Fruit fly (Drosophila melanogaster) whole organism, embryonic: ENCODE data around the gene CG2124.

Experiments
- Blimp-1 ChIP-seq: fragments of 200-800 bp; sonication (Bioruptor generic); optimal IDR thresholded peaks from 3 replicates; lab custom pipeline; 2018; ENCODE audit warnings: missing biosample characterization, missing genetic modification characterization, mild to moderate bottlenecking, moderate library complexity, missing genetic modification reagents
- CG1024 ChIP-seq: fragments of 200-800 bp; sonication (Bioruptor generic); IDR thresholded peaks from 2 replicates; pipeline ENCODE4 v1.3.6; 2022; ENCODE audit warnings: missing biosample characterization, missing genetic modification characterization
- CG10565 ChIP-seq: fragments of 200-800 bp; sonication (Bioruptor generic); optimal IDR thresholded peaks from 3 replicates; lab custom pipeline; 2016; ENCODE audit warnings: missing biosample characterization, mild to moderate bottlenecking, missing genetic modification characterization
- CG10654 ChIP-seq: fragments of 200-800 bp; sonication (Bioruptor generic); optimal IDR thresholded peaks from 2 replicates; lab custom pipeline; 2016; ENCODE audit warnings: missing biosample characterization, missing genetic modification characterization
- CG12942 ChIP-seq: fragments of 200-800 bp; sonication (Bioruptor generic); optimal IDR thresholded peaks from 3 replicates; lab custom pipeline; 2016; ENCODE audit warnings: missing biosample characterization, missing genetic modification characterization
- CG14965 ChIP-seq: fragments of 200-800 bp; sonication (Bioruptor generic); optimal IDR thresholded peaks from 2 replicates; lab custom pipeline; 2016; ENCODE audit warnings: missing biosample characterization, missing genetic modification characterization, borderline replicate concordance
- CG17186 ChIP-seq: fragments of 200-800 bp; sonication (Bioruptor generic); optimal IDR thresholded peaks from 3 replicates; lab custom pipeline; 2017; ENCODE audit warnings: missing biosample characterization, missing genetic modification reagents, missing genetic modification characterization
- CG18476 ChIP-seq: fragments of 200-800 bp; sonication (Bioruptor generic); optimal IDR thresholded peaks from 2 replicates; lab custom pipeline; 2016; ENCODE audit warnings: missing biosample characterization, mild to moderate bottlenecking, missing genetic modification characterization
- CG2202 ChIP-seq: fragments of 200-800 bp; sonication (Bioruptor generic); optimal IDR thresholded peaks from 2 replicates; lab custom pipeline; 2018; ENCODE audit warnings: missing biosample characterization, mild to moderate bottlenecking, missing genetic modification characterization
- CG31388 ChIP-seq: fragments of 200-800 bp; sonication (Bioruptor generic); optimal IDR thresholded peaks from 2 replicates; lab custom pipeline; 2016; ENCODE audit warnings: missing biosample characterization, missing genetic modification characterization
- CG32772 ChIP-seq: fragments of 200-800 bp; sonication (Bioruptor generic); IDR thresholded peaks from 2 replicates; pipeline ENCODE4 v1.3.6; 2022; ENCODE audit warnings: missing biosample characterization, missing genetic modification characterization
- CG4424 ChIP-seq: fragments of 200-800 bp; sonication (Bioruptor generic); optimal IDR thresholded peaks from 3 replicates; lab custom pipeline; 2016; ENCODE audit warnings: missing biosample characterization, missing genetic modification characterization
- CG4707 ChIP-seq: fragments of 200-800 bp; sonication (Bioruptor generic); optimal IDR thresholded peaks from 2 replicates; lab custom pipeline; 2018; ENCODE audit warnings: missing biosample characterization, mild to moderate bottlenecking, missing genetic modification characterization, moderate library complexity
- CG4730 ChIP-seq: fragments of 200-800 bp; sonication (Bioruptor generic); IDR thresholded peaks from 2 replicates; pipeline ENCODE4 v1.3.6; 2022; ENCODE audit warnings: missing biosample characterization, missing genetic modification characterization
- CG6854 ChIP-seq: fragments of 200-800 bp; sonication (Bioruptor generic); optimal IDR thresholded peaks from 3 replicates; lab custom pipeline; 2017; ENCODE audit warnings: missing biosample characterization, mild to moderate bottlenecking, missing genetic modification characterization
- CG7786 ChIP-seq: fragments of 200-800 bp; sonication (Bioruptor generic); optimal IDR thresholded peaks from 2 replicates; lab custom pipeline; 2016; ENCODE audit warnings: missing biosample characterization, missing genetic modification characterization
- CG7987 ChIP-seq: fragments of 200-800 bp; sonication (Bioruptor generic); optimal IDR thresholded peaks from 2 replicates; lab custom pipeline; 2018; ENCODE audit warnings: missing biosample characterization, mild to moderate bottlenecking, missing genetic modification characterization, moderate library complexity
- CG9215 ChIP-seq: fragments of 200-800 bp; sonication (Bioruptor generic); IDR thresholded peaks from 2 replicates; pipeline ENCODE4 v1.3.6; 2022; ENCODE audit warnings: missing biosample characterization, missing genetic modification characterization
- CG9609 ChIP-seq: fragments of 200-800 bp; sonication (Bioruptor generic); optimal IDR thresholded peaks from 3 replicates; lab custom pipeline; 2016; ENCODE audit warnings: missing biosample characterization, missing genetic modification characterization
- Deaf1 ChIP-seq: fragments of 200-800 bp; optimal IDR thresholded peaks from 3 replicates; lab custom pipeline; 2019; ENCODE audit warnings: missing biosample characterization, mild to moderate bottlenecking, missing genetic modification characterization, moderate library complexity
- Fer1 ChIP-seq: fragments of 200-800 bp; sonication (Bioruptor generic); optimal IDR thresholded peaks from 2 replicates; lab custom pipeline; 2017; ENCODE audit warnings: missing biosample characterization, mild to moderate bottlenecking, missing genetic modification characterization
- HLHmδ ChIP-seq: fragments of 200-800 bp; sonication (Bioruptor generic); optimal IDR thresholded peaks from 2 replicates; lab custom pipeline; 2018; ENCODE audit warnings: missing biosample characterization, mild to moderate bottlenecking, missing genetic modification characterization, moderate library complexity
- HmgZ ChIP-seq: fragments of 200-800 bp; sonication (Bioruptor generic); optimal IDR thresholded peaks from 2 replicates; lab custom pipeline; 2018; ENCODE audit warnings: missing biosample characterization, mild to moderate bottlenecking, missing genetic modification characterization
- Hmx ChIP-seq: fragments of 200-800 bp; sonication (Bioruptor generic); optimal IDR thresholded peaks from 2 replicates; lab custom pipeline; 2016; ENCODE audit warnings: missing biosample characterization, missing genetic modification characterization
- Med ChIP-seq: fragments of 200-800 bp; sonication (Bioruptor generic); peaks from one replicate; lab custom pipeline; 2016; ENCODE audit warnings: missing biosample characterization, missing genetic modification characterization, mild to moderate bottlenecking, inconsistent platforms, moderate library complexity
- Mrtf ChIP-seq: fragments of 200-800 bp; sonication (Bioruptor generic); IDR thresholded peaks from 3 replicates; pipeline ENCODE4 v1.3.6; 2022; ENCODE audit warnings: missing biosample characterization, missing genetic modification characterization
- Side ChIP-seq: fragments of 200-800 bp; sonication (Bioruptor generic); optimal IDR thresholded peaks from 2 replicates; lab custom pipeline; 2016; ENCODE audit warnings: missing biosample characterization, missing genetic modification characterization
- Sox102F ChIP-seq: fragments of 200-800 bp; sonication (Bioruptor generic); optimal IDR thresholded peaks from 2 replicates; lab custom pipeline; 2018; ENCODE audit warnings: missing biosample characterization, mild to moderate bottlenecking, missing genetic modification characterization, moderate library complexity
- ac ChIP-seq: fragments of 200-800 bp; sonication (Bioruptor generic); optimal IDR thresholded peaks from 3 replicates; lab custom pipeline; 2017; ENCODE audit warnings: missing biosample characterization, mild to moderate bottlenecking, missing genetic modification characterization
- al ChIP-seq: fragments of 200-800 bp; sonication (Bioruptor generic); IDR thresholded peaks from 2 replicates; pipeline ENCODE4 v1.3.6; 2022; ENCODE audit warnings: missing biosample characterization, missing genetic modification characterization
- ash1 ChIP-seq: fragments of 200-800 bp; sonication (Bioruptor generic); optimal IDR thresholded peaks from 2 replicates; lab custom pipeline; 2018; ENCODE audit warnings: missing biosample characterization, mild to moderate bottlenecking, missing genetic modification characterization
- bowl ChIP-seq: fragments of 200-800 bp; sonication (Bioruptor generic); IDR thresholded peaks from 2 replicates; pipeline ENCODE4 v1.3.6; 2022; ENCODE audit warnings: missing biosample characterization, missing genetic modification characterization
- chn ChIP-seq: fragments of 200-800 bp; sonication (Bioruptor generic); optimal IDR thresholded peaks from 2 replicates; lab custom pipeline; 2016; ENCODE audit warnings: missing biosample characterization, missing genetic modification characterization
- ci ChIP-seq: fragments of 200-800 bp; sonication (Bioruptor generic); IDR thresholded peaks from 3 replicates; pipeline ENCODE4 v1.3.6; 2022; ENCODE audit warnings: missing biosample characterization, missing genetic modification characterization
- corto ChIP-seq: fragments of 200-800 bp; sonication (Bioruptor generic); optimal IDR thresholded peaks from 2 replicates; lab custom pipeline; 2016; ENCODE audit warnings: missing biosample characterization, mild to moderate bottlenecking, missing genetic modification characterization, moderate library complexity
- da ChIP-seq: fragments of 200-800 bp; sonication (Bioruptor generic); optimal IDR thresholded peaks from 2 replicates; lab custom pipeline; 2016; ENCODE audit warnings: missing biosample characterization, missing genetic modification characterization
- fd3F ChIP-seq: fragments of 200-800 bp; sonication (Bioruptor generic); optimal IDR thresholded peaks from 2 replicates; lab custom pipeline; 2018; ENCODE audit warnings: missing biosample characterization, mild to moderate bottlenecking, missing genetic modification characterization, moderate library complexity
- fd64A ChIP-seq: fragments of 200-800 bp; sonication (Bioruptor generic); optimal IDR thresholded peaks from 3 replicates; lab custom pipeline; 2018; ENCODE audit warnings: missing biosample characterization, mild to moderate bottlenecking, missing genetic modification characterization
- fu2 ChIP-seq: fragments of 200-800 bp; sonication (Bioruptor generic); optimal IDR thresholded peaks from 2 replicates; lab custom pipeline; 2016; ENCODE audit warnings: missing biosample characterization, missing genetic modification characterization
- gcm2 ChIP-seq: fragments of 200-800 bp; sonication (Bioruptor generic); optimal IDR thresholded peaks from 2 replicates; lab custom pipeline; 2016; ENCODE audit warnings: missing biosample characterization, missing genetic modification characterization
- gfzf ChIP-seq: fragments of 200-800 bp; sonication (Bioruptor generic); optimal IDR thresholded peaks from 2 replicates; lab custom pipeline; 2016; ENCODE audit warnings: missing biosample characterization, mild to moderate bottlenecking, missing genetic modification characterization, moderate library complexity
- grau ChIP-seq: fragments of 200-800 bp; optimal IDR thresholded peaks from 3 replicates; lab custom pipeline; 2019; ENCODE audit warnings: missing biosample characterization, mild to moderate bottlenecking, missing genetic modification characterization, moderate library complexity
- hb ChIP-seq: fragments of 200-800 bp; sonication (Bioruptor generic); IDR thresholded peaks from 3 replicates; pipeline ENCODE4 v1.3.6; 2022; ENCODE audit warnings: missing biosample characterization, missing genetic modification characterization; ENCODE audit not compliant: partially characterized antibody
- hbn ChIP-seq: fragments of 200-800 bp; sonication (Bioruptor generic); IDR thresholded peaks from 2 replicates; pipeline ENCODE4 v1.3.6; 2022; ENCODE audit warnings: missing biosample characterization, missing genetic modification characterization; ENCODE audit not compliant: partially characterized antibody
- pan ChIP-seq, 4 experiments: fragments of >200 bp in 3 of 4; fragments of 200-800 bp in 1 of 4; sonication (Bioruptor generic) in 1 of 4; optimal IDR thresholded peaks in 3 of 4; IDR thresholded peaks in 1 of 4; 2 replicates each; pipeline versions ENCODE4 v1.3.6 to Lab custom; 2017 to 2022; ENCODE audit warnings: missing biosample characterization in 2 of 4, missing genetic modification characterization in 2 of 4, mixed read lengths in 1 of 4
- ttk ChIP-seq: fragments of 200-800 bp; sonication (Bioruptor generic); IDR thresholded peaks from 2 replicates; pipeline ENCODE4 v2.1.2; 2022; ENCODE audit warnings: missing biosample characterization, missing genetic modification characterization
- vfl ChIP-seq: fragments of 200-800 bp; sonication (Bioruptor generic); optimal IDR thresholded peaks from 2 replicates; lab custom pipeline; 2016; ENCODE audit warnings: missing biosample characterization, missing genetic modification characterization
- vnd ChIP-seq: fragments of 200-800 bp; sonication (Bioruptor generic); IDR thresholded peaks from 3 replicates; pipeline ENCODE4 v1.3.6; 2022; ENCODE audit warnings: missing biosample characterization, missing genetic modification characterization; ENCODE audit not compliant: partially characterized antibody
- wdn ChIP-seq: fragments of 200-800 bp; sonication (Bioruptor generic); IDR thresholded peaks from 2 replicates; pipeline ENCODE4 v1.3.6; 2022; ENCODE audit warnings: missing biosample characterization, missing genetic modification characterization
- wor ChIP-seq: fragments of 200-800 bp; sonication (Bioruptor generic); IDR thresholded peaks from 2 replicates; pipeline ENCODE4 v1.3.6; 2022; ENCODE audit warnings: missing biosample characterization, missing genetic modification characterization

CG2124 gene

DNA sequence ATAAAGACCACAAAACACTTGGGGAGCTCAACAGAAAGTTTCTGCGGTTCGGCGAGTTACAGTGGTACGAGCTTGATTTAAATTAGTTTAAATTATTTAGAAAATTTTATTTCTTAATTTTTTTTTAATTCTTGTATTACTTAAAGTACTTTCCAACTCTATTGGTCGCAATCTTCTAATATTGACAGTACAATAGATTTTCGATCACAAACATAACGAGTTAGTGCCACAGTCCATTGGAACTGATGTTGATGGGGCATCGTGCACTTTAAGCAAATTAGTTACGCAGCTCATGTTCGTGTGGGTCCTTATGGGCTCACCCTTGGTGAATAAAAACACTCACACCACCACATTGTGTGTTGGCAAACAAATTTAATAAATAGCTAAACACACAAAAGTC lies 22.4 kb upstream of the CG2124 start (continued):
- TF ChIP-seq CG9215 (GFP tag; lab: Robert Waterston, UW) (0 out of 2 replicates have a peak, but pooled peaks have one; percentile 35), CG17186 (GFP tag; lab: Kevin White, UChicago) (no peak), wdn (GFP tag; lab: Robert Waterston, UW) (peak; percentile 44; the same call in 1 of the 2 replicates), CG12942 (GFP tag; lab: Kevin White, UChicago) (peak; percentile 2), vnd (GFP tag; lab: Robert Waterston, UW) (0 out of 3 replicates have a peak, but pooled peaks have one; percentile 25), HmgZ (tag; lab: Kevin White, UChicago) (no peak), Mrtf (GFP tag; lab: Robert Waterston, UW) (no peak), CG18476 (GFP tag; lab: Kevin White, UChicago) (no peak), Hmx (no peak), CG14965 (GFP tag; lab: Kevin White, UChicago) (no peak), gfzf (GFP tag; lab: Kevin White, UChicago) (no peak), Deaf1 (tag; lab: Kevin White, UChicago) (peak; percentile 14), hb (GFP tag; lab: Robert Waterston, UW) (no peak), CG4707 (GFP tag; lab: Kevin White, UChicago) (no peak), pan (optimal IDR thresholded peaks at IDR 0.05; lab: Kevin White, UChicago) (no peak), pan (GFP tag; optimal IDR thresholded peaks at IDR 0.05 in 1 of 2, IDR thresholded peaks at IDR 0.05 in 1 of 2) (peak in 1 of 2 experiments; percentile 77), CG10565 (GFP tag; lab: Kevin White, UChicago) (no peak), Fer1 (GFP tag; lab: Kevin White, UChicago) (peak; percentile 68), bowl (GFP tag; lab: Robert Waterston, UW) (peak; percentile 40; the same call in 1 of the 2 replicates), da (GFP tag; lab: Kevin White, UChicago) (no peak), grau (tag; lab: Kevin White, UChicago) (peak; percentile 64), fu2 (GFP tag; lab: Kevin White, UChicago) (no peak), ci (GFP tag; lab: Robert Waterston, UW) (peak; percentile 79; the same call in 2 of the 3 replicates), gcm2 (GFP tag; lab: Kevin White, UChicago) (no peak), CG31388 (no peak), HLHmδ (GFP tag; lab: Kevin White, UChicago) (no peak), CG4424 (GFP tag; lab: Kevin White, UChicago) (no peak), corto (GFP tag; lab: Kevin White, UChicago) (no peak), fd3F (GFP tag; lab: Kevin White, UChicago) (peak; percentile 14), CG1024 (GFP tag; lab: Robert Waterston, UW) (no peak; the same call in 1 of the 2 replicates), CG7786 (no peak), vfl (GFP tag; lab: Kevin White, UChicago) (no peak), ash1 (GFP tag; lab: Kevin White, UChicago) (no peak), CG4730 (GFP tag; lab: Robert Waterston, UW) (0 out of 2 replicates have a peak, but pooled peaks have one; percentile 25), Blimp-1 (peak; percentile 62), hbn (no peak), CG32772 (peak; percentile 61), fd64A (GFP tag; lab: Kevin White, UChicago) (no peak), CG9609 (GFP tag; lab: Kevin White, UChicago) (no peak), CG10654 (peak; percentile 25), ttk (peak; percentile 42; the same call in 1 of the 2 replicates), Side (GFP tag; lab: Kevin White, UChicago) (no peak), wor (GFP tag; lab: Robert Waterston, UW) (0 out of 2 replicates have a peak, but pooled peaks have one; percentile 34), chn (GFP tag; lab: Kevin White, UChicago) (no peak), CG6854 (GFP tag; lab: Kevin White, UChicago) (peak; percentile 38), Med (GFP tag; lab: Kevin White, UChicago) (peak; percentile 81), al (GFP tag; lab: Robert Waterston, UW) (peak; percentile 17; the same call in 1 of the 2 replicates), ac (GFP tag; lab: Kevin White, UChicago) (no peak), CG7987 (no peak), CG2202 (tag; lab: Kevin White, UChicago) (no peak), Sox102F (GFP tag; lab: Kevin White, UChicago) (peak; percentile 70)
